Fruit fly (Drosophila melanogaster) whole organism, embryonic: ENCODE results near the gene HP1e.

Source experiments
- Bgb ChIP-seq: fragments of 200-800 bp; sonication (Bioruptor generic); IDR thresholded peaks from 2 replicates; pipeline ENCODE4 v1.3.6; 2022; ENCODE audit warnings: missing biosample characterization, missing genetic modification characterization; ENCODE audit not compliant: partially characterized antibody
- CG1024 ChIP-seq: fragments of 200-800 bp; sonication (Bioruptor generic); IDR thresholded peaks from 2 replicates; pipeline ENCODE4 v1.3.6; 2022; ENCODE audit warnings: missing biosample characterization, missing genetic modification characterization
- CG10462 ChIP-seq: fragments of 200-800 bp; sonication (Bioruptor generic); optimal IDR thresholded peaks from 2 replicates; lab custom pipeline; 2016; ENCODE audit warnings: missing biosample characterization, missing genetic modification characterization
- CG11695 ChIP-seq: fragments of 200-800 bp; sonication (Bioruptor generic); IDR thresholded peaks from 3 replicates; pipeline ENCODE4 v1.3.6; 2022; ENCODE audit warnings: missing biosample characterization, missing genetic modification characterization
- CG12299 ChIP-seq: fragments of 200-800 bp; sonication (Bioruptor generic); optimal IDR thresholded peaks from 2 replicates; lab custom pipeline; 2018; ENCODE audit warnings: missing biosample characterization, mild to moderate bottlenecking, missing genetic modification characterization
- CG14965 ChIP-seq: fragments of 200-800 bp; sonication (Bioruptor generic); optimal IDR thresholded peaks from 2 replicates; lab custom pipeline; 2016; ENCODE audit warnings: missing biosample characterization, missing genetic modification characterization, borderline replicate concordance
- CG1602 ChIP-seq: fragments of 200-800 bp; sonication (Bioruptor generic); optimal IDR thresholded peaks from 3 replicates; lab custom pipeline; 2016; ENCODE audit warnings: missing biosample characterization, missing genetic modification characterization
- CG17612 ChIP-seq: fragments of 200-800 bp; sonication (Bioruptor generic); IDR thresholded peaks from 2 replicates; pipeline ENCODE4 v1.3.6; 2022; ENCODE audit warnings: missing biosample characterization, missing genetic modification characterization
- CG2116 ChIP-seq: fragments of 200-800 bp; sonication (Bioruptor generic); optimal IDR thresholded peaks from 3 replicates; lab custom pipeline; 2018; ENCODE audit warnings: missing biosample characterization, mild to moderate bottlenecking, missing genetic modification characterization
- CG3065 ChIP-seq: fragments of 200-800 bp; sonication (Bioruptor generic); optimal IDR thresholded peaks from 2 replicates; lab custom pipeline; 2016; ENCODE audit warnings: missing biosample characterization, missing genetic modification characterization
- CG3281 ChIP-seq: fragments of 200-800 bp; sonication (Bioruptor generic); optimal IDR thresholded peaks from 3 replicates; lab custom pipeline; 2017; ENCODE audit warnings: missing biosample characterization, mild to moderate bottlenecking, missing genetic modification characterization
- CG34422 ChIP-seq: fragments of 200-800 bp; sonication (Bioruptor generic); IDR thresholded peaks from 3 replicates; pipeline ENCODE4 v1.3.6; 2022; ENCODE audit warnings: missing biosample characterization, missing genetic modification characterization
- CG4424 ChIP-seq: fragments of 200-800 bp; sonication (Bioruptor generic); optimal IDR thresholded peaks from 3 replicates; lab custom pipeline; 2016; ENCODE audit warnings: missing biosample characterization, missing genetic modification characterization
- CG4820 ChIP-seq: fragments of 200-800 bp; sonication (Bioruptor generic); optimal IDR thresholded peaks from 3 replicates; lab custom pipeline; 2016; ENCODE audit warnings: missing biosample characterization, missing genetic modification characterization
- CG7987 ChIP-seq: fragments of 200-800 bp; sonication (Bioruptor generic); optimal IDR thresholded peaks from 2 replicates; lab custom pipeline; 2018; ENCODE audit warnings: missing biosample characterization, mild to moderate bottlenecking, missing genetic modification characterization, moderate library complexity
- CG8281 ChIP-seq: fragments of 200-800 bp; sonication (Bioruptor generic); optimal IDR thresholded peaks from 2 replicates; lab custom pipeline; 2018; ENCODE audit warnings: missing biosample characterization, mild to moderate bottlenecking, missing genetic modification characterization, moderate library complexity
- CG8290 ChIP-seq, 3 experiments: fragments of 200-800 bp; sonication (Bioruptor generic); optimal IDR thresholded peaks; 2 replicates each; lab custom pipeline; 2016 to 2019; ENCODE audit warnings: missing biosample characterization in 3 of 3, missing genetic modification characterization in 3 of 3, mild to moderate bottlenecking in 2 of 3, moderate library complexity in 1 of 3
- CG9437 ChIP-seq: fragments of 200-800 bp; sonication (Bioruptor generic); optimal IDR thresholded peaks from 2 replicates; lab custom pipeline; 2018; ENCODE audit warnings: missing biosample characterization, mild to moderate bottlenecking, missing genetic modification characterization
- CoRest ChIP-seq: fragments of 200-800 bp; sonication (Bioruptor generic); optimal IDR thresholded peaks from 3 replicates; lab custom pipeline; 2018; ENCODE audit warnings: missing biosample characterization, mild to moderate bottlenecking, missing genetic modification characterization, moderate library complexity
- CrebB ChIP-seq: fragments of 200-800 bp; sonication (Bioruptor generic); optimal IDR thresholded peaks from 3 replicates; lab custom pipeline; 2018; ENCODE audit warnings: missing biosample characterization, mild to moderate bottlenecking, missing genetic modification characterization
- D ChIP-seq, 2 experiments: fragments of 200-800 bp in 1 of 2; fragments of >200 bp in 1 of 2; sonication (Bioruptor generic) in 1 of 2; optimal IDR thresholded peaks; 2 replicates in 1 of 2; 3 replicates in 1 of 2; lab custom pipeline; 2017; ENCODE audit warnings: mild to moderate bottlenecking in 1 of 2, missing biosample characterization in 1 of 2, missing genetic modification characterization in 1 of 2, missing genetic modification reagents in 1 of 2
- Drgx ChIP-seq: fragments of 200-800 bp; sonication (Bioruptor generic); IDR thresholded peaks from 2 replicates; pipeline ENCODE4 v1.3.6; 2022; ENCODE audit warnings: missing biosample characterization, missing genetic modification characterization
- GATAe ChIP-seq: fragments of 200-800 bp; sonication (Bioruptor generic); conservative IDR thresholded peaks from 2 replicates; pipeline ENCODE4 v1.3.6; 2022; ENCODE audit warnings: missing biosample characterization, missing genetic modification characterization
- HLH3B ChIP-seq: fragments of 200-800 bp; sonication (Bioruptor generic); IDR thresholded peaks from 2 replicates; pipeline ENCODE4 v1.3.6; 2022; ENCODE audit warnings: missing biosample characterization, missing genetic modification characterization
- Hey ChIP-seq: fragments of 200-800 bp; sonication (Bioruptor generic); optimal IDR thresholded peaks from 3 replicates; lab custom pipeline; 2018; ENCODE audit warnings: missing biosample characterization, mild to moderate bottlenecking, missing genetic modification characterization
- Hmr ChIP-seq: fragments of 200-800 bp; sonication (Bioruptor generic); optimal IDR thresholded peaks from 3 replicates; lab custom pipeline; 2017; ENCODE audit warnings: mild to moderate bottlenecking, missing biosample characterization, missing genetic modification reagents, missing genetic modification characterization
- Kr ChIP-seq: fragments of 200-800 bp; sonication (Bioruptor generic); optimal IDR thresholded peaks from 2 replicates; lab custom pipeline; 2017; ENCODE audit warnings: missing biosample characterization, mild to moderate bottlenecking, missing genetic modification characterization
- NC2α ChIP-seq: fragments of 200-800 bp; sonication (Bioruptor generic); optimal IDR thresholded peaks from 2 replicates; lab custom pipeline; 2016; ENCODE audit warnings: missing biosample characterization, missing genetic modification characterization
- NK7.1 ChIP-seq: fragments of 200-800 bp; sonication (Bioruptor generic); optimal IDR thresholded peaks from 3 replicates; lab custom pipeline; 2016; ENCODE audit warnings: missing biosample characterization, missing genetic modification characterization
- Oli ChIP-seq: fragments of 200-800 bp; sonication (Bioruptor generic); optimal IDR thresholded peaks from 2 replicates; lab custom pipeline; 2018; ENCODE audit warnings: missing biosample characterization, mild to moderate bottlenecking, missing genetic modification characterization, moderate library complexity
- Six4 ChIP-seq: fragments of 200-800 bp; sonication (Bioruptor generic); optimal IDR thresholded peaks from 2 replicates; lab custom pipeline; 2016; ENCODE audit warnings: missing biosample characterization, missing genetic modification characterization
- Taf1 ChIP-seq: fragments of 200-800 bp; sonication (Bioruptor generic); IDR thresholded peaks from 2 replicates; pipeline ENCODE4 v1.3.6; 2022; ENCODE audit warnings: missing biosample characterization, missing genetic modification characterization
- Xrp1 ChIP-seq: fragments of 200-800 bp; sonication (Bioruptor generic); IDR thresholded peaks from 2 replicates; pipeline ENCODE4 v1.3.6; 2022; ENCODE audit warnings: missing biosample characterization, missing genetic modification characterization
- ash1 ChIP-seq: fragments of 200-800 bp; sonication (Bioruptor generic); optimal IDR thresholded peaks from 2 replicates; lab custom pipeline; 2018; ENCODE audit warnings: missing biosample characterization, mild to moderate bottlenecking, missing genetic modification characterization
- btn ChIP-seq: fragments of 200-800 bp; sonication (Bioruptor generic); optimal IDR thresholded peaks from 2 replicates; lab custom pipeline; 2016; ENCODE audit warnings: missing biosample characterization, missing genetic modification characterization
- chif ChIP-seq, 2 experiments: fragments of 200-800 bp; sonication (Bioruptor generic); optimal IDR thresholded peaks; 3 replicates each; lab custom pipeline; 2016; ENCODE audit warnings: missing biosample characterization in 2 of 2, missing genetic modification characterization in 2 of 2
- crp ChIP-seq, 2 experiments: fragments of 200-800 bp; sonication (Bioruptor generic); optimal IDR thresholded peaks; 2 replicates in 1 of 2; 3 replicates in 1 of 2; lab custom pipeline; 2017; ENCODE audit warnings: missing biosample characterization in 2 of 2, missing genetic modification characterization in 2 of 2, mild to moderate bottlenecking in 1 of 2, moderate library complexity in 1 of 2
- gfzf ChIP-seq: fragments of 200-800 bp; sonication (Bioruptor generic); optimal IDR thresholded peaks from 2 replicates; lab custom pipeline; 2016; ENCODE audit warnings: missing biosample characterization, mild to moderate bottlenecking, missing genetic modification characterization, moderate library complexity
- gsb ChIP-seq: fragments of 200-800 bp; sonication (Bioruptor generic); IDR thresholded peaks from 2 replicates; pipeline ENCODE4 v1.3.6; 2022; ENCODE audit warnings: missing biosample characterization, missing genetic modification characterization
- inv ChIP-seq: fragments of 200-800 bp; sonication (Bioruptor generic); IDR thresholded peaks from 2 replicates; pipeline ENCODE4 v1.3.6; 2022; ENCODE audit warnings: missing biosample characterization, missing genetic modification characterization; ENCODE audit not compliant: partially characterized antibody
- lilli ChIP-seq: fragments of 200-800 bp; sonication (Bioruptor generic); optimal IDR thresholded peaks from 3 replicates; lab custom pipeline; 2016; ENCODE audit warnings: missing biosample characterization, missing genetic modification characterization
- nerfin-2 ChIP-seq: fragments of 200-800 bp; sonication (Bioruptor generic); IDR thresholded peaks from 2 replicates; pipeline ENCODE4 v1.3.6; 2022; ENCODE audit warnings: missing biosample characterization, missing genetic modification characterization; ENCODE audit not compliant: partially characterized antibody
- repo ChIP-seq: fragments of 200-800 bp; sonication (Bioruptor generic); optimal IDR thresholded peaks from 2 replicates; lab custom pipeline; 2016; ENCODE audit warnings: missing biosample characterization, missing genetic modification characterization
- slp2 ChIP-seq: fragments of 200-800 bp; sonication (Bioruptor generic); optimal IDR thresholded peaks from 2 replicates; lab custom pipeline; 2016; ENCODE audit warnings: missing biosample characterization, missing genetic modification characterization
- ttk ChIP-seq: fragments of 200-800 bp; sonication (Bioruptor generic); IDR thresholded peaks from 2 replicates; pipeline ENCODE4 v2.1.2; 2022; ENCODE audit warnings: missing biosample characterization, missing genetic modification characterization
- tx ChIP-seq: fragments of 200-800 bp; sonication (Bioruptor generic); optimal IDR thresholded peaks from 2 replicates; lab custom pipeline; 2016; ENCODE audit warnings: missing biosample characterization, missing genetic modification characterization
- zen2 ChIP-seq: fragments of 200-800 bp; sonication (Bioruptor generic); IDR thresholded peaks from 3 replicates; pipeline ENCODE4 v1.3.6; 2022; ENCODE audit warnings: missing biosample characterization, missing genetic modification characterization; ENCODE audit not compliant: partially characterized antibody

HP1e gene

dm6 chr3R:9351415-9352379, 30.1 kb downstream of the HP1e start (continued):
- no peak for TF ChIP-seq CG1024
- peak; percentile 53 for TF ChIP-seq NK7.1 (GFP tag; lab: Kevin White, UChicago)
- TF ChIP-seq Kr (GFP tag; lab: Kevin White, UChicago), result no peak
- no peak for TF ChIP-seq Six4 (GFP tag; lab: Kevin White, UChicago)
- peak; percentile 18 for TF ChIP-seq CG10462 (GFP tag; lab: Kevin White, UChicago)
- TF ChIP-seq ttk (GFP tag; lab: Robert Waterston, UW), result no peak
- TF ChIP-seq btn (GFP tag; lab: Kevin White, UChicago), result no peak
- peak; percentile 70 for TF ChIP-seq tx (GFP tag; lab: Kevin White, UChicago)
- TF ChIP-seq CG34422 (GFP tag; lab: Robert Waterston, UW), result no peak
- TF ChIP-seq Bgb (GFP tag; lab: Robert Waterston, UW), result no peak
- peak; percentile 51 for TF ChIP-seq CG4424 (GFP tag; lab: Kevin White, UChicago)
- TF ChIP-seq lilli (GFP tag; lab: Kevin White, UChicago), result peak; percentile 77
- no peak for TF ChIP-seq Drgx (GFP tag; lab: Robert Waterston, UW)
- no peak for TF ChIP-seq GATAe
- peak; percentile 46 for TF ChIP-seq CG1602 (GFP tag; lab: Kevin White, UChicago)
- TF ChIP-seq Hey, result peak; percentile 52
- TF ChIP-seq Taf1 (GFP tag; lab: Robert Waterston, UW), result no peak
- TF ChIP-seq CG3281, result peak; percentile 81
- TF ChIP-seq CG2116 (GFP tag; lab: Kevin White, UChicago), result peak; percentile 25
- TF ChIP-seq CG8290 (GFP tag; optimal IDR thresholded peaks at IDR 0.05; lab: Kevin White, UChicago), result no peak
- TF ChIP-seq CG8290 (tag; optimal IDR thresholded peaks at IDR 0.05; lab: Kevin White, UChicago), result peak in 1 of 2 experiments; percentile 22
- TF ChIP-seq CG4820, result peak; percentile 26
- no peak for TF ChIP-seq zen2 (GFP tag; lab: Robert Waterston, UW)
- no peak for TF ChIP-seq crp (GFP tag; optimal IDR thresholded peaks at IDR 0.05; lab: Kevin White, UChicago)
- TF ChIP-seq NC2α (GFP tag; lab: Kevin White, UChicago), result peak; percentile 35
- no peak for TF ChIP-seq CG12299 (tag; lab: Kevin White, UChicago)
- TF ChIP-seq gsb (GFP tag; lab: Robert Waterston, UW), result no peak
- no peak for TF ChIP-seq nerfin-2 (GFP tag; lab: Robert Waterston, UW)
- no peak for TF ChIP-seq gfzf (GFP tag; lab: Kevin White, UChicago)
- no peak for TF ChIP-seq ash1 (GFP tag; lab: Kevin White, UChicago)
- no peak for TF ChIP-seq CG14965 (GFP tag; lab: Kevin White, UChicago)
- no peak for TF ChIP-seq CG17612 (GFP tag; lab: Robert Waterston, UW)
- no peak for TF ChIP-seq inv (GFP tag; lab: Robert Waterston, UW)
- TF ChIP-seq Hmr (GFP tag; lab: Kevin White, UChicago), result peak; percentile 77
- TF ChIP-seq chif (GFP tag; optimal IDR thresholded peaks at IDR 0.05; lab: Kevin White, UChicago), result peak; percentile 34 to 40
- TF ChIP-seq D (optimal IDR thresholded peaks at IDR 0.05; lab: Kevin White, UChicago), result no peak
- peak; percentile 31 for TF ChIP-seq D (GFP tag; optimal IDR thresholded peaks at IDR 0.05; lab: Kevin White, UChicago)
- peak; percentile 52 for TF ChIP-seq CG9437 (GFP tag; lab: Kevin White, UChicago)
- peak; percentile 89 for TF ChIP-seq CG7987
- no peak for TF ChIP-seq CG11695 (GFP tag; lab: Robert Waterston, UW)
- TF ChIP-seq CrebB (tag; lab: Kevin White, UChicago), result peak; percentile 6
- no peak for TF ChIP-seq CG3065
- peak; percentile 0 for TF ChIP-seq slp2 (GFP tag; lab: Kevin White, UChicago)
- TF ChIP-seq CG8281 (tag; lab: Kevin White, UChicago), result no peak
- TF ChIP-seq Xrp1, result no peak
- TF ChIP-seq repo, result peak; percentile 28
- TF ChIP-seq CoRest, result peak; percentile 71
- TF ChIP-seq Oli (tag; lab: Kevin White, UChicago), result peak; percentile 46
- TF ChIP-seq HLH3B (GFP tag; lab: Robert Waterston, UW), result no peak
